Fruit fly (Drosophila melanogaster) whole organism, embryonic: ENCODE results near the gene Cyp18a1.

ENCODE experiments used
- ATbp ChIP-seq: fragments of 200-800 bp; sonication (Bioruptor generic); optimal IDR thresholded peaks from 2 replicates; lab custom pipeline; 2017; ENCODE audit warnings: missing biosample characterization, mild to moderate bottlenecking, missing genetic modification characterization, missing genetic modification reagents
- Asciz ChIP-seq: fragments of 200-800 bp; sonication (Bioruptor generic); optimal IDR thresholded peaks from 2 replicates; lab custom pipeline; 2017; ENCODE audit warnings: missing biosample characterization, mild to moderate bottlenecking, missing genetic modification characterization, missing genetic modification reagents
- C15 ChIP-seq: fragments of 200-800 bp; sonication (Bioruptor generic); IDR thresholded peaks from 3 replicates; pipeline ENCODE4 v1.3.6; 2022; ENCODE audit warnings: missing biosample characterization, missing genetic modification characterization
- CG10431 ChIP-seq: fragments of 200-800 bp; sonication (Bioruptor generic); optimal IDR thresholded peaks from 3 replicates; lab custom pipeline; 2018; ENCODE audit warnings: missing biosample characterization, mild to moderate bottlenecking, missing genetic modification characterization
- CG13123 ChIP-seq: fragments of 200-800 bp; sonication (Bioruptor generic); optimal IDR thresholded peaks from 2 replicates; lab custom pipeline; 2016; ENCODE audit warnings: missing biosample characterization, missing genetic modification characterization
- CG14014 ChIP-seq: fragments of 200-800 bp; sonication (Bioruptor generic); IDR thresholded peaks from 2 replicates; pipeline ENCODE4 v1.3.6; 2022; ENCODE audit warnings: missing biosample characterization, missing genetic modification characterization
- CG14860 ChIP-seq: fragments of 200-800 bp; sonication (Bioruptor generic); IDR thresholded peaks from 3 replicates; pipeline ENCODE4 v1.3.6; 2022; ENCODE audit warnings: missing biosample characterization, missing genetic modification characterization; ENCODE audit not compliant: partially characterized antibody
- CG1602 ChIP-seq: fragments of 200-800 bp; sonication (Bioruptor generic); optimal IDR thresholded peaks from 3 replicates; lab custom pipeline; 2016; ENCODE audit warnings: missing biosample characterization, missing genetic modification characterization
- CG17612 ChIP-seq: fragments of 200-800 bp; sonication (Bioruptor generic); IDR thresholded peaks from 2 replicates; pipeline ENCODE4 v1.3.6; 2022; ENCODE audit warnings: missing biosample characterization, missing genetic modification characterization
- CG2116 ChIP-seq: fragments of 200-800 bp; sonication (Bioruptor generic); optimal IDR thresholded peaks from 3 replicates; lab custom pipeline; 2018; ENCODE audit warnings: missing biosample characterization, mild to moderate bottlenecking, missing genetic modification characterization
- CG2120 ChIP-seq: fragments of 200-800 bp; sonication (Bioruptor generic); optimal IDR thresholded peaks from 3 replicates; lab custom pipeline; 2016; ENCODE audit warnings: missing biosample characterization, missing genetic modification characterization
- CG2199 ChIP-seq: fragments of 200-800 bp; sonication (Bioruptor generic); IDR thresholded peaks from 3 replicates; pipeline ENCODE4 v1.3.6; 2022; ENCODE audit warnings: missing biosample characterization, missing genetic modification characterization
- CG2202 ChIP-seq: fragments of 200-800 bp; sonication (Bioruptor generic); optimal IDR thresholded peaks from 2 replicates; lab custom pipeline; 2018; ENCODE audit warnings: missing biosample characterization, mild to moderate bottlenecking, missing genetic modification characterization
- CG2678 ChIP-seq: fragments of 200-800 bp; sonication (Bioruptor generic); optimal IDR thresholded peaks from 3 replicates; lab custom pipeline; 2019; ENCODE audit warnings: missing biosample characterization, mild to moderate bottlenecking, missing genetic modification characterization, moderate library complexity
- CG2875 ChIP-seq: fragments of 200-800 bp; sonication (Bioruptor generic); optimal IDR thresholded peaks from 2 replicates; lab custom pipeline; 2017; ENCODE audit warnings: missing biosample characterization, mild to moderate bottlenecking, missing genetic modification characterization, missing genetic modification reagents
- CG7839 ChIP-seq: fragments of 200-800 bp; sonication (Bioruptor generic); optimal IDR thresholded peaks from 3 replicates; lab custom pipeline; 2018; ENCODE audit warnings: missing biosample characterization, mild to moderate bottlenecking, missing genetic modification characterization, moderate library complexity
- CG9932 ChIP-seq: fragments of 200-800 bp; sonication (Bioruptor generic); IDR thresholded peaks from 2 replicates; pipeline ENCODE4 v1.3.6; 2022; ENCODE audit warnings: missing biosample characterization, missing genetic modification characterization
- D19B ChIP-seq: fragments of 200-800 bp; sonication (Bioruptor generic); optimal IDR thresholded peaks from 2 replicates; lab custom pipeline; 2017; ENCODE audit warnings: missing biosample characterization, mild to moderate bottlenecking, missing genetic modification characterization
- Dek ChIP-seq: fragments of 200-800 bp; sonication (Bioruptor generic); optimal IDR thresholded peaks from 3 replicates; lab custom pipeline; 2019; ENCODE audit warnings: missing biosample characterization, mild to moderate bottlenecking, missing genetic modification characterization, moderate library complexity
- Doc2 ChIP-seq: fragments of 200-800 bp; sonication (Bioruptor generic); IDR thresholded peaks from 2 replicates; pipeline ENCODE4 v1.3.6; 2022; ENCODE audit warnings: missing biosample characterization, missing genetic modification characterization
- Hey ChIP-seq: fragments of 200-800 bp; sonication (Bioruptor generic); optimal IDR thresholded peaks from 3 replicates; lab custom pipeline; 2018; ENCODE audit warnings: missing biosample characterization, mild to moderate bottlenecking, missing genetic modification characterization
- Lhr ChIP-seq: fragments of 200-800 bp; sonication (Bioruptor generic); optimal IDR thresholded peaks from 3 replicates; lab custom pipeline; 2017; ENCODE audit warnings: mild to moderate bottlenecking, missing biosample characterization, missing genetic modification reagents, missing genetic modification characterization
- Mad ChIP-seq: fragments of 200-800 bp; sonication (Bioruptor generic); optimal IDR thresholded peaks from 2 replicates; lab custom pipeline; 2016; ENCODE audit warnings: missing biosample characterization, missing genetic modification characterization
- NC2α ChIP-seq: fragments of 200-800 bp; sonication (Bioruptor generic); optimal IDR thresholded peaks from 2 replicates; lab custom pipeline; 2016; ENCODE audit warnings: missing biosample characterization, missing genetic modification characterization
- Side ChIP-seq: fragments of 200-800 bp; sonication (Bioruptor generic); optimal IDR thresholded peaks from 2 replicates; lab custom pipeline; 2016; ENCODE audit warnings: missing biosample characterization, missing genetic modification characterization
- Six4 ChIP-seq: fragments of 200-800 bp; sonication (Bioruptor generic); optimal IDR thresholded peaks from 2 replicates; lab custom pipeline; 2016; ENCODE audit warnings: missing biosample characterization, missing genetic modification characterization
- Ssrp ChIP-seq: fragments of 200-800 bp; sonication (Bioruptor generic); optimal IDR thresholded peaks from 2 replicates; lab custom pipeline; 2018; ENCODE audit warnings: missing biosample characterization, mild to moderate bottlenecking, missing genetic modification characterization, moderate library complexity
- Stat92E ChIP-seq, 3 experiments: fragments of >200 bp in 2 of 3; fragments of 200-800 bp in 1 of 3; sonication (Bioruptor generic) in 1 of 3; optimal IDR thresholded peaks; 2 replicates each; lab custom pipeline; 2017 to 2019; ENCODE audit warnings: missing biosample characterization in 3 of 3, missing genetic modification characterization in 3 of 3, mild to moderate bottlenecking in 1 of 3, moderate library complexity in 1 of 3
- TFAM ChIP-seq: fragments of 200-800 bp; sonication (Bioruptor generic); optimal IDR thresholded peaks from 2 replicates; lab custom pipeline; 2017; ENCODE audit warnings: missing biosample characterization, missing genetic modification characterization, inconsistent platforms
- Xrp1 ChIP-seq: fragments of 200-800 bp; sonication (Bioruptor generic); IDR thresholded peaks from 2 replicates; pipeline ENCODE4 v1.3.6; 2022; ENCODE audit warnings: missing biosample characterization, missing genetic modification characterization
- bcd ChIP-seq: fragments of 200-800 bp; sonication (Bioruptor generic); optimal IDR thresholded peaks from 2 replicates; lab custom pipeline; 2017; ENCODE audit warnings: missing biosample characterization, mild to moderate bottlenecking, missing genetic modification characterization
- corto ChIP-seq: fragments of 200-800 bp; sonication (Bioruptor generic); optimal IDR thresholded peaks from 2 replicates; lab custom pipeline; 2016; ENCODE audit warnings: missing biosample characterization, mild to moderate bottlenecking, missing genetic modification characterization, moderate library complexity
- dati ChIP-seq: fragments of 200-800 bp; sonication (Bioruptor generic); IDR thresholded peaks from 2 replicates; pipeline ENCODE4 v1.3.6; 2022; ENCODE audit warnings: missing biosample characterization, missing genetic modification characterization
- disco-r ChIP-seq: fragments of 200-800 bp; sonication (Bioruptor generic); optimal IDR thresholded peaks from 2 replicates; lab custom pipeline; 2016; ENCODE audit warnings: missing biosample characterization, missing genetic modification characterization
- dm ChIP-seq: fragments of 200-800 bp; sonication (Bioruptor generic); optimal IDR thresholded peaks from 3 replicates; lab custom pipeline; 2016; ENCODE audit warnings: missing biosample characterization, missing genetic modification characterization
- dysf ChIP-seq: fragments of 200-800 bp; sonication (Bioruptor generic); IDR thresholded peaks from 3 replicates; pipeline ENCODE4 v1.3.6; 2022; ENCODE audit warnings: missing biosample characterization, missing genetic modification characterization
- gcm2 ChIP-seq: fragments of 200-800 bp; sonication (Bioruptor generic); optimal IDR thresholded peaks from 2 replicates; lab custom pipeline; 2016; ENCODE audit warnings: missing biosample characterization, missing genetic modification characterization
- hb ChIP-seq: fragments of 200-800 bp; sonication (Bioruptor generic); IDR thresholded peaks from 3 replicates; pipeline ENCODE4 v1.3.6; 2022; ENCODE audit warnings: missing biosample characterization, missing genetic modification characterization; ENCODE audit not compliant: partially characterized antibody
- hbn ChIP-seq: fragments of 200-800 bp; sonication (Bioruptor generic); IDR thresholded peaks from 2 replicates; pipeline ENCODE4 v1.3.6; 2022; ENCODE audit warnings: missing biosample characterization, missing genetic modification characterization; ENCODE audit not compliant: partially characterized antibody
- maf-S ChIP-seq: fragments of 200-800 bp; sonication (Bioruptor generic); optimal IDR thresholded peaks from 2 replicates; lab custom pipeline; 2016; ENCODE audit warnings: missing biosample characterization, missing genetic modification characterization
- mam ChIP-seq: fragments of 200-800 bp; sonication (Bioruptor generic); optimal IDR thresholded peaks from 3 replicates; lab custom pipeline; 2016; ENCODE audit warnings: missing biosample characterization, missing genetic modification characterization
- nerfin-2 ChIP-seq: fragments of 200-800 bp; sonication (Bioruptor generic); IDR thresholded peaks from 2 replicates; pipeline ENCODE4 v1.3.6; 2022; ENCODE audit warnings: missing biosample characterization, missing genetic modification characterization; ENCODE audit not compliant: partially characterized antibody
- scrt ChIP-seq: fragments of 200-800 bp; sonication (Bioruptor generic); optimal IDR thresholded peaks from 2 replicates; lab custom pipeline; 2018; ENCODE audit warnings: missing biosample characterization, mild to moderate bottlenecking, missing genetic modification characterization, moderate library complexity
- sens ChIP-seq: fragments of 200-800 bp; sonication (Bioruptor generic); peaks from one replicate; lab custom pipeline; 2016; ENCODE audit warnings: missing biosample characterization, missing genetic modification characterization
- sna ChIP-seq: fragments of 200-800 bp; sonication (Bioruptor generic); IDR thresholded peaks from 2 replicates; pipeline ENCODE4 v1.3.6; 2022; ENCODE audit warnings: missing biosample characterization, missing genetic modification characterization; ENCODE audit not compliant: partially characterized antibody
- sug ChIP-seq: fragments of 200-800 bp; optimal IDR thresholded peaks from 2 replicates; lab custom pipeline; 2019; ENCODE audit warnings: missing biosample characterization, mild to moderate bottlenecking, missing genetic modification characterization, moderate library complexity
- tap ChIP-seq: fragments of 200-800 bp; optimal IDR thresholded peaks from 3 replicates; lab custom pipeline; 2019; ENCODE audit warnings: missing biosample characterization, mild to moderate bottlenecking, missing genetic modification characterization, moderate library complexity
- tx ChIP-seq: fragments of 200-800 bp; sonication (Bioruptor generic); optimal IDR thresholded peaks from 2 replicates; lab custom pipeline; 2016; ENCODE audit warnings: missing biosample characterization, missing genetic modification characterization
- wor ChIP-seq: fragments of 200-800 bp; sonication (Bioruptor generic); IDR thresholded peaks from 2 replicates; pipeline ENCODE4 v1.3.6; 2022; ENCODE audit warnings: missing biosample characterization, missing genetic modification characterization
- z ChIP-seq: fragments of 200-800 bp; sonication (Bioruptor generic); IDR thresholded peaks from 3 replicates; pipeline ENCODE4 v1.3.6; 2022; ENCODE audit warnings: missing biosample characterization, missing genetic modification characterization
- zen2 ChIP-seq: fragments of 200-800 bp; sonication (Bioruptor generic); IDR thresholded peaks from 3 replicates; pipeline ENCODE4 v1.3.6; 2022; ENCODE audit warnings: missing biosample characterization, missing genetic modification characterization; ENCODE audit not compliant: partially characterized antibody

The Cyp18a1 gene

dm6 chrX:18644890-18645289 is 48.0 kb downstream of the Cyp18a1 start (continued):
- TF ChIP-seq dm (peak; percentile 47), CG2120 (peak; percentile 89), zen2 (no peak), Six4 (GFP tag; lab: Kevin White, UChicago) (peak; percentile 76), CG2202 (tag; lab: Kevin White, UChicago) (peak; percentile 44), corto (GFP tag; lab: Kevin White, UChicago) (no peak), CG2875 (GFP tag; lab: Kevin White, UChicago) (peak; percentile 70), Doc2 (no peak), CG7839 (peak; percentile 58), Xrp1 (GFP tag; lab: Robert Waterston, UW) (peak; percentile 81), ATbp (GFP tag; lab: Kevin White, UChicago) (peak; percentile 84), CG17612 (GFP tag; lab: Robert Waterston, UW) (no peak), scrt (GFP tag; lab: Kevin White, UChicago) (peak; percentile 69), CG2678 (tag; lab: Kevin White, UChicago) (peak; percentile 92), Dek (tag; lab: Kevin White, UChicago) (peak; percentile 84), sna (no peak), tap (tag; lab: Kevin White, UChicago) (peak; percentile 89), Mad (GFP tag; lab: Kevin White, UChicago) (peak; percentile 51), maf-S (GFP tag; lab: Kevin White, UChicago) (peak; percentile 66), hb (GFP tag; lab: Robert Waterston, UW) (no peak), dysf (peak; percentile 85), Asciz (GFP tag; lab: Kevin White, UChicago) (peak; percentile 79), CG14860 (GFP tag; lab: Robert Waterston, UW) (no peak), CG9932 (GFP tag; lab: Robert Waterston, UW) (peak; percentile 63), C15 (GFP tag; lab: Robert Waterston, UW) (no peak), CG2199 (GFP tag; lab: Robert Waterston, UW) (no peak), mam (GFP tag; lab: Kevin White, UChicago) (peak; percentile 74), sens (GFP tag; lab: Kevin White, UChicago) (peak; percentile 96), tx (GFP tag; lab: Kevin White, UChicago) (peak; percentile 58), disco-r (GFP tag; lab: Kevin White, UChicago) (peak; percentile 58), CG13123 (peak; percentile 46), Ssrp (tag; lab: Kevin White, UChicago) (peak; percentile 81), nerfin-2 (GFP tag; lab: Robert Waterston, UW) (no peak), wor (peak; percentile 59), Hey (tag; lab: Kevin White, UChicago) (peak; percentile 34), Stat92E (GFP tag; optimal IDR thresholded peaks at IDR 0.05; lab: Kevin White, UChicago) (no peak), dati (GFP tag; lab: Robert Waterston, UW) (no peak), hbn (no peak), z (GFP tag; lab: Robert Waterston, UW) (no peak), NC2α (GFP tag; lab: Kevin White, UChicago) (peak; percentile 36), gcm2 (GFP tag; lab: Kevin White, UChicago) (no peak), CG14014 (peak; percentile 73; the same call in 1 of the 2 replicates), CG2116 (GFP tag; lab: Kevin White, UChicago) (peak; percentile 31), Side (peak; percentile 66), Lhr (peak; percentile 30), CG10431 (GFP tag; lab: Kevin White, UChicago) (peak; percentile 50), bcd (GFP tag; lab: Kevin White, UChicago) (peak; percentile 77), D19B (peak; percentile 58), sug (tag; lab: Kevin White, UChicago) (peak; percentile 75), TFAM (GFP tag; lab: Kevin White, UChicago) (peak; percentile 33), CG1602 (GFP tag; lab: Kevin White, UChicago) (peak; percentile 72)
